Worm (Caenorhabditis elegans) whole organism, late embryonic: Measurements from ENCODE around the gene cest-33.

Experiments
- C08G9.2 ChIP-seq: sonication (generic microtip); optimal IDR thresholded peaks from 2 replicates; lab custom pipeline; 2016; ENCODE audit warnings: mild to moderate bottlenecking, missing genetic modification characterization, moderate library complexity, missing compliant biosample characterization
- C38D4.7 ChIP-seq: fragments of 200-800 bp; sonication (Bioruptor generic); optimal IDR thresholded peaks from 2 replicates; lab custom pipeline; 2018; ENCODE audit warnings: mild to moderate bottlenecking, missing genetic modification characterization, moderate library complexity, missing compliant biosample characterization
- K02D7.2 ChIP-seq: sonication (generic microtip); optimal IDR thresholded peaks from 2 replicates; lab custom pipeline; 2017; ENCODE audit warnings: mild to moderate bottlenecking, missing genetic modification characterization, missing compliant biosample characterization
- T23F11.4 ChIP-seq: fragments of 200-800 bp; sonication (Bioruptor generic); optimal IDR thresholded peaks from 2 replicates; lab custom pipeline; 2018; ENCODE audit warnings: mild to moderate bottlenecking, missing genetic modification characterization, missing compliant biosample characterization
- Y22D7AL.16 ChIP-seq: sonication (generic microtip); optimal IDR thresholded peaks from 2 replicates; lab custom pipeline; 2016; ENCODE audit warnings: missing genetic modification characterization, missing compliant biosample characterization
- ceh-19 ChIP-seq: fragments of 200-800 bp; sonication (Bioruptor generic); optimal IDR thresholded peaks from 2 replicates; lab custom pipeline; 2018; ENCODE audit warnings: mild to moderate bottlenecking, missing genetic modification characterization, missing compliant biosample characterization
- ceh-22 ChIP-seq: sonication (generic microtip); optimal IDR thresholded peaks from 2 replicates; lab custom pipeline; 2017; ENCODE audit warnings: missing biosample characterization, missing genetic modification characterization
- ceh-34 ChIP-seq: sonication (generic microtip); optimal IDR thresholded peaks from 2 replicates; lab custom pipeline; 2016; ENCODE audit warnings: mild to moderate bottlenecking, missing genetic modification characterization, missing compliant biosample characterization
- ceh-48 ChIP-seq: sonication (generic microtip); optimal IDR thresholded peaks from 2 replicates; lab custom pipeline; 2016; ENCODE audit warnings: missing genetic modification characterization, inconsistent platforms, missing compliant biosample characterization
- ceh-6 ChIP-seq: fragments of 200-800 bp; sonication (Bioruptor generic); optimal IDR thresholded peaks from 2 replicates; lab custom pipeline; 2018; ENCODE audit warnings: mild to moderate bottlenecking, missing genetic modification characterization, missing compliant biosample characterization
- elt-2 ChIP-seq: sonication (generic microtip); optimal IDR thresholded peaks from 2 replicates; lab custom pipeline; 2016; ENCODE audit warnings: missing genetic modification reagents, missing genetic modification characterization, missing compliant biosample characterization
- eyg-1 ChIP-seq: sonication (generic microtip); optimal IDR thresholded peaks from 2 replicates; lab custom pipeline; 2016; ENCODE audit warnings: missing genotype, missing genetic modification characterization, missing compliant biosample characterization
- fkh-6 ChIP-seq: sonication (generic microtip); optimal IDR thresholded peaks from 2 replicates; lab custom pipeline; 2016; ENCODE audit warnings: missing genetic modification characterization, missing compliant biosample characterization
- hlh-15 ChIP-seq: sonication (generic microtip); optimal IDR thresholded peaks from 2 replicates; lab custom pipeline; 2016; ENCODE audit warnings: missing genetic modification characterization, missing compliant biosample characterization
- hlh-6 ChIP-seq: sonication (generic microtip); optimal IDR thresholded peaks from 2 replicates; lab custom pipeline; 2016; ENCODE audit warnings: missing genotype, missing genetic modification characterization, missing compliant biosample characterization
- lim-6 ChIP-seq: sonication (generic microtip); optimal IDR thresholded peaks from 2 replicates; lab custom pipeline; 2016; ENCODE audit warnings: missing genetic modification characterization, missing compliant biosample characterization
- lin-11 ChIP-seq: fragments of 200-800 bp; sonication (Bioruptor generic); optimal IDR thresholded peaks from 2 replicates; lab custom pipeline; 2018; ENCODE audit warnings: mild to moderate bottlenecking, missing genetic modification characterization, missing compliant biosample characterization
- madf-2 ChIP-seq: sonication (generic microtip); optimal IDR thresholded peaks from 2 replicates; lab custom pipeline; 2017; ENCODE audit warnings: missing genetic modification characterization, missing compliant biosample characterization
- nfya-1 ChIP-seq: sonication (generic microtip); optimal IDR thresholded peaks from 2 replicates; lab custom pipeline; 2017; ENCODE audit warnings: missing genetic modification characterization, mild to moderate bottlenecking, missing compliant biosample characterization, antibody characterized with exemption, moderate library complexity
- nhr-11 ChIP-seq: fragments of 150-350 bp; optimal IDR thresholded peaks from 2 replicates; lab custom pipeline; 2014; ENCODE audit warnings: missing biosample characterization, missing genetic modification characterization
- odd-2 ChIP-seq: sonication (generic microtip); optimal IDR thresholded peaks from 2 replicates; lab custom pipeline; 2017; ENCODE audit warnings: antibody characterized with exemption, mild to moderate bottlenecking, missing genetic modification characterization, missing compliant biosample characterization
- pag-3 ChIP-seq: sonication (generic microtip); optimal IDR thresholded peaks from 2 replicates; lab custom pipeline; 2016; ENCODE audit warnings: missing compliant biosample characterization, missing genetic modification characterization, borderline replicate concordance
- pat-9 ChIP-seq: fragments of 200-800 bp; sonication (Bioruptor generic); optimal IDR thresholded peaks from 2 replicates; lab custom pipeline; 2018; ENCODE audit warnings: mild to moderate bottlenecking, missing genetic modification characterization, moderate library complexity, missing compliant biosample characterization
- pax-1 ChIP-seq: fragments of 150-350 bp; optimal IDR thresholded peaks from 2 replicates; lab custom pipeline; 2014; ENCODE audit warnings: missing biosample characterization, missing genetic modification characterization
- pha-2 ChIP-seq: sonication (generic microtip); optimal IDR thresholded peaks from 2 replicates; lab custom pipeline; 2017; ENCODE audit warnings: mild to moderate bottlenecking, missing genetic modification characterization, missing compliant biosample characterization
- pha-4 ChIP-seq: fragments of 150-350 bp; optimal IDR thresholded peaks from 2 replicates; lab custom pipeline; 2018; ENCODE audit warnings: missing biosample characterization, missing genetic modification reagents, missing genetic modification characterization
- pqm-1 ChIP-seq: sonication (generic microtip); optimal IDR thresholded peaks from 2 replicates; lab custom pipeline; 2016; ENCODE audit warnings: missing genetic modification characterization, missing compliant biosample characterization
- pros-1 ChIP-seq: fragments of 150-350 bp; optimal IDR thresholded peaks from 2 replicates; lab custom pipeline; 2014; ENCODE audit warnings: missing biosample characterization, missing genetic modification reagents, missing genetic modification characterization
- ref-2 ChIP-seq: sonication (generic microtip); optimal IDR thresholded peaks from 2 replicates; lab custom pipeline; 2016; ENCODE audit warnings: missing genetic modification characterization, missing compliant biosample characterization
- rnt-1 ChIP-seq: sonication (generic microtip); optimal IDR thresholded peaks from 2 replicates; lab custom pipeline; 2016; ENCODE audit warnings: missing genetic modification characterization, missing compliant biosample characterization
- sdc-2 ChIP-seq: sonication (generic microtip); optimal IDR thresholded peaks from 2 replicates; lab custom pipeline; 2016; ENCODE audit warnings: missing genotype, missing genetic modification characterization, missing compliant biosample characterization
- syd-9 ChIP-seq: sonication (generic microtip); optimal IDR thresholded peaks from 2 replicates; lab custom pipeline; 2016; ENCODE audit warnings: mild to moderate bottlenecking, missing genetic modification characterization, moderate library complexity, missing compliant biosample characterization
- ttx-3 ChIP-seq: sonication (generic microtip); optimal IDR thresholded peaks from 2 replicates; lab custom pipeline; 2016; ENCODE audit warnings: missing genetic modification reagents, missing genetic modification characterization, missing compliant biosample characterization
- unc-42 ChIP-seq: sonication (generic microtip); optimal IDR thresholded peaks from 2 replicates; lab custom pipeline; 2016; ENCODE audit warnings: missing genotype, missing genetic modification characterization, missing compliant biosample characterization
- zip-5 ChIP-seq: sonication (generic microtip); optimal IDR thresholded peaks from 2 replicates; lab custom pipeline; 2016; ENCODE audit warnings: missing genetic modification characterization, missing compliant biosample characterization
- ztf-16 ChIP-seq: sonication (generic microtip); optimal IDR thresholded peaks from 2 replicates; lab custom pipeline; 2017; ENCODE audit warnings: missing genetic modification characterization, missing compliant biosample characterization

Gene cest-33

ce11 chrV:6341078-6341638 lies 24.3 kb downstream of the cest-33 start:
- TF ChIP-seq pros-1 (tag; lab: Kevin White, UChicago) (no peak), nhr-11 (no peak), unc-42 (tag; lab: Kevin White, UChicago) (peak; percentile 12), pag-3 (tag; lab: Kevin White, UChicago) (no peak)

- TF ChIP-seq ceh-6 (GFP tag; lab: Kevin White, UChicago): no peak
- TF ChIP-seq pax-1: no peak
- TF ChIP-seq pros-1 (tag; lab: Kevin White, UChicago): no peak
- TF ChIP-seq ref-2 (tag; lab: Kevin White, UChicago): no peak
- TF ChIP-seq hlh-15 (tag; lab: Kevin White, UChicago): no peak
- TF ChIP-seq ceh-22 (tag; lab: Kevin White, UChicago): no peak
- no peak for TF ChIP-seq pha-4 (tag; lab: Kevin White, UChicago)
- TF ChIP-seq ttx-3 (tag; lab: Kevin White, UChicago): no peak
- no peak for TF ChIP-seq nfya-1 (tag; lab: Kevin White, UChicago)
- TF ChIP-seq pat-9: no peak
- no peak for TF ChIP-seq zip-5 (tag; lab: Kevin White, UChicago)
- TF ChIP-seq K02D7.2 (tag; lab: Kevin White, UChicago): no peak
- TF ChIP-seq, all 69 proteins: peak for 0
Measured at ce11 chrV:6336108-6336507, 29.4 kb downstream of the cest-33 start, which contains the start of gene T28C12.6. Gene T28C12.6, minus strand, starts transcription at chrV:6336119.

DNA sequence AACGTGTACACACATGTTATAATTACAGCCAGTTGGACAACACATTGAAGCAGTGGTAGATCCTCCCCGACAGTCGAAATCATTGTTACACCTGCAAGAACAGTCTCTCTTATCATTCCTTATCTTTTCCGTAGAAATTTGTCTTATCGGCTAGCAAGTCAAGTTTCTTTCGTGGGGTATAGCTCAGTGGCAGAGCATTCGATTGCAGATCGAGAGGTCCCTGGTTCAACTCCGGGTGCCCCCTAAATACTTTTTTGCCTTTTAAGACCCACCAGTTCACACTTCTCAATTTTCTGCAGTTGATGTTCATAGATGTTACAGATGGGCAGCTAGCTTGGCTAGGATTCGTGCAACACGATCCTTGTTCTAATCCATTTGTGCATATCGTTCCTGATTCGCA lies 30.2 kb downstream of the cest-33 start:
- TF ChIP-seq eyg-1 (tag; lab: Kevin White, UChicago): no peak
- no peak for TF ChIP-seq pqm-1 (tag; lab: Kevin White, UChicago)
- TF ChIP-seq odd-2 (tag; lab: Kevin White, UChicago): no peak
- TF ChIP-seq, all 69 proteins: peak for 0

ce11 chrV:6331607-6332006 lies 33.9 kb downstream of the cest-33 start, which contains the start of gene T28C12.1:
Gene T28C12.1, plus strand, starts transcription at chrV:6331907.
- TF ChIP-seq pha-2 (tag; lab: Kevin White, UChicago) (no peak), odd-2 (tag; lab: Kevin White, UChicago) (no peak), T23F11.4 (no peak), ceh-48 (tag; lab: Kevin White, UChicago) (no peak)

- TF ChIP-seq ceh-19 (GFP tag; lab: Kevin White, UChicago) (no peak), sdc-2 (no peak), pha-4 (tag; lab: Kevin White, UChicago) (no peak), madf-2 (no peak), ceh-34 (tag; lab: Kevin White, UChicago) (no peak), syd-9 (tag; lab: Kevin White, UChicago) (no peak), unc-42 (tag; lab: Kevin White, UChicago) (no peak), lin-11 (tag; lab: Kevin White, UChicago) (no peak), C08G9.2 (tag; lab: Kevin White, UChicago) (no peak), lim-6 (tag; lab: Kevin White, UChicago) (no peak), elt-2 (no peak), C38D4.7 (no peak)
Measured at ce11 chrV:6328897-6329296, 36.6 kb downstream of the cest-33 start, which contains the start of gene T28C12.2. Gene T28C12.2, plus strand, starts transcription at chrV:6329197.

- TF ChIP-seq Y22D7AL.16 (tag; lab: Kevin White, UChicago) (no peak), rnt-1 (tag; lab: Kevin White, UChicago) (no peak), ztf-16 (tag; lab: Kevin White, UChicago) (no peak), pag-3 (tag; lab: Kevin White, UChicago) (no peak), hlh-6 (no peak), fkh-6 (no peak), unc-42 (tag; lab: Kevin White, UChicago) (no peak)
Measured at ce11 chrV:6326980-6327379, 38.5 kb downstream of the cest-33 start, which contains the start of gene fbxa-202. Gene fbxa-202, plus strand, starts transcription at chrV:6327280.
